Worm (Caenorhabditis elegans) whole organism, young adult: ENCODE measurements around the gene C01G10.10.

Experiments used
- K11D2.4 ChIP-seq: fragments of 200-800 bp; sonication (Bioruptor generic); IDR thresholded peaks from 2 replicates; pipeline ENCODE4 v1.3.6; 2022; ENCODE audit warnings: missing genetic modification reagents, missing genetic modification characterization, missing compliant biosample characterization
- attf-3 ChIP-seq: fragments of 200-800 bp; sonication (Bioruptor generic); conservative IDR thresholded peaks from 2 replicates; pipeline ENCODE4 v1.3.6; 2022; ENCODE audit warnings: missing genetic modification reagents, missing genetic modification characterization, missing compliant biosample characterization
- egrh-3 ChIP-seq: fragments of 200-800 bp; sonication (Bioruptor generic); IDR thresholded peaks from 2 replicates; pipeline ENCODE4 v1.3.6; 2022; ENCODE audit warnings: missing genetic modification reagents, missing genetic modification characterization, missing compliant biosample characterization
- hmg-1.2 ChIP-seq: fragments of 200-800 bp; sonication (Bioruptor generic); IDR thresholded peaks from 2 replicates; pipeline ENCODE4 v1.3.6; 2022; ENCODE audit warnings: missing genetic modification reagents, missing genetic modification characterization, missing compliant biosample characterization
- hrde-1 ChIP-seq: sonication (generic microtip); optimal IDR thresholded peaks from 2 replicates; lab custom pipeline; 2016; ENCODE audit warnings: missing genetic modification characterization, mild to moderate bottlenecking, missing compliant biosample characterization, moderate library complexity, missing genotype, missing genetic modification reagents, borderline replicate concordance
- lag-1 ChIP-seq: fragments of 200-800 bp; sonication (Bioruptor generic); IDR thresholded peaks from 2 replicates; pipeline ENCODE4 v1.3.6; 2022; ENCODE audit warnings: missing genetic modification reagents, missing genetic modification characterization, missing compliant biosample characterization
- let-607 ChIP-seq, 2 experiments: fragments of 200-800 bp in 1 of 2; sonication (Bioruptor generic) in 1 of 2; sonication (generic microtip) in 1 of 2; optimal IDR thresholded peaks; 2 replicates each; lab custom pipeline; 2016 to 2018; ENCODE audit warnings: mild to moderate bottlenecking in 2 of 2, missing compliant biosample characterization in 2 of 2, missing genetic modification characterization in 2 of 2, moderate library complexity in 2 of 2, missing genotype in 1 of 2
- pha-4 ChIP-seq: fragments of 150-350 bp; sonication (generic microtip); optimal IDR thresholded peaks from 2 replicates; lab custom pipeline; 2014; ENCODE audit warnings: missing biosample characterization, missing genetic modification reagents, missing genetic modification characterization
- unc-130 ChIP-seq: sonication (generic microtip); optimal IDR thresholded peaks from 2 replicates; lab custom pipeline; 2016; ENCODE audit warnings: missing genetic modification reagents, missing genetic modification characterization, missing compliant biosample characterization

DNA sequence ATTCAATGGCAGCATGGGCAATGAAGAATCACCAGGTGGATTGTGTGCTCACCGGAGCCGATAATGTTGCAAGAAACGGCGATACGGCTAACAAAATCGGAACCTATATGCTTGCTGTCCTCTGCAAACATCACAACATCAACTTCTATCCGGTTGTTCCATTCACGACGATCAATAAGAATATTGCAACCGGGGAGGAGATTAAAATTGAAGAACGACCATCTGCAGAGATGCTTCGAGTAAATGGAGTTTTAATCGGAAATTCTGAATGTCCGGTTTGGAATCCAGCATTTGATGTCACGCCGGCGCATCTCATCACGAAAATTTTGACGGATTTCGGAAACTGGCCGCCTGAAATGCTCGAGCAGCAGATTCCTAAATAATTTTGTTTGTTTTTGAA lies 1.4 kb upstream of the C01G10.10 start:
- TF ChIP-seq hmg-1.2 (peak; percentile 40), let-607 (tag; optimal IDR thresholded peaks at IDR 0.05; lab: Kevin White, UChicago) (no peak), unc-130 (GFP tag; lab: Kevin White, UChicago) (no peak), attf-3 (GFP tag; lab: Robert Waterston, UW) (no peak), K11D2.4 (GFP tag; lab: Robert Waterston, UW) (no peak), hrde-1 (tag; lab: Kevin White, UChicago) (no peak), egrh-3 (no peak), pha-4 (tag; lab: Kevin White, UChicago) (no peak), lag-1 (GFP tag; lab: Robert Waterston, UW) (no peak)
